Worm (Caenorhabditis elegans) whole organism, young adult: Measurements from ENCODE around the gene F46C5.6.

Source experiments
- B0336.3 ChIP-seq: fragments of 200-800 bp; sonication (Bioruptor generic); IDR thresholded peaks from 2 replicates; pipeline ENCODE4 v1.3.6; 2022; ENCODE audit warnings: missing genetic modification characterization, missing compliant biosample characterization
- D2030.7 ChIP-seq: fragments of 200-800 bp; sonication (Bioruptor generic); IDR thresholded peaks from 2 replicates; pipeline ENCODE4 v1.3.6; 2022; ENCODE audit warnings: missing genetic modification reagents, missing genetic modification characterization, missing compliant biosample characterization
- F23B12.7 ChIP-seq: sonication (generic microtip); optimal IDR thresholded peaks from 2 replicates; lab custom pipeline; 2017; ENCODE audit warnings: missing genetic modification characterization, mild to moderate bottlenecking, missing compliant biosample characterization, antibody characterized with exemption, moderate library complexity; ENCODE audit not compliant: insufficient read depth
- F49E8.2 ChIP-seq: sonication (generic microtip); optimal IDR thresholded peaks from 3 replicates; lab custom pipeline; 2017; ENCODE audit warnings: missing genetic modification characterization, mild to moderate bottlenecking, missing compliant biosample characterization, antibody characterized with exemption, moderate library complexity; ENCODE audit not compliant: insufficient read depth
- F52B5.7 ChIP-seq: sonication (generic microtip); optimal IDR thresholded peaks from 2 replicates; lab custom pipeline; 2016; ENCODE audit warnings: mild to moderate bottlenecking, missing genetic modification characterization, missing compliant biosample characterization
- K11D2.4 ChIP-seq: fragments of 200-800 bp; sonication (Bioruptor generic); IDR thresholded peaks from 2 replicates; pipeline ENCODE4 v1.3.6; 2022; ENCODE audit warnings: missing genetic modification reagents, missing genetic modification characterization, missing compliant biosample characterization
- Y67H2A.10 ChIP-seq: fragments of 200-800 bp; sonication (Bioruptor generic); conservative IDR thresholded peaks from 2 replicates; pipeline ENCODE4 v1.3.6; 2022; ENCODE audit warnings: missing genetic modification reagents, missing genetic modification characterization, missing compliant biosample characterization
- aptf-2 ChIP-seq: fragments of 200-800 bp; sonication (Bioruptor generic); conservative IDR thresholded peaks from 2 replicates; pipeline ENCODE4 v1.3.6; 2022; ENCODE audit warnings: missing genetic modification reagents, missing genetic modification characterization, missing compliant biosample characterization
- aptf-3 ChIP-seq: fragments of 200-800 bp; sonication (Bioruptor generic); IDR thresholded peaks from 2 replicates; pipeline ENCODE4 v1.3.6; 2022; ENCODE audit warnings: missing genetic modification characterization, missing compliant biosample characterization
- atf-7 ChIP-seq: sonication (generic microtip); optimal IDR thresholded peaks from 2 replicates; lab custom pipeline; 2017; ENCODE audit warnings: mild to moderate bottlenecking, missing genetic modification characterization, missing compliant biosample characterization
- athp-1 ChIP-seq: sonication (generic microtip); optimal IDR thresholded peaks from 2 replicates; lab custom pipeline; 2017; ENCODE audit warnings: mild to moderate bottlenecking, missing genetic modification characterization, missing compliant biosample characterization
- attf-6 ChIP-seq: fragments of 200-800 bp; sonication (Bioruptor generic); IDR thresholded peaks from 2 replicates; pipeline ENCODE4 v1.3.6; 2022; ENCODE audit warnings: missing genetic modification reagents, missing genetic modification characterization, missing compliant biosample characterization
- cebp-2 ChIP-seq: fragments of 200-800 bp; sonication (Bioruptor generic); IDR thresholded peaks from 2 replicates; pipeline ENCODE4 v1.3.6; 2022; ENCODE audit warnings: missing genetic modification characterization, missing compliant biosample characterization
- ceh-100 ChIP-seq: fragments of 200-800 bp; sonication (Bioruptor generic); IDR thresholded peaks from 2 replicates; pipeline ENCODE4 v1.3.6; 2022; ENCODE audit warnings: missing genetic modification reagents, missing genetic modification characterization, missing compliant biosample characterization
- ceh-58 ChIP-seq: fragments of 200-800 bp; sonication (Bioruptor generic); IDR thresholded peaks from 2 replicates; pipeline ENCODE4 v1.3.6; 2022; ENCODE audit warnings: missing genetic modification characterization, missing compliant biosample characterization
- chd-7 ChIP-seq: sonication (generic microtip); optimal IDR thresholded peaks from 2 replicates; lab custom pipeline; 2016; ENCODE audit warnings: mild to moderate bottlenecking, missing genetic modification characterization, moderate library complexity, missing compliant biosample characterization
- die-1 ChIP-seq: sonication (generic microtip); optimal IDR thresholded peaks from 2 replicates; lab custom pipeline; 2016; ENCODE audit warnings: missing genotype, mild to moderate bottlenecking, missing genetic modification characterization, missing compliant biosample characterization
- dox-1 ChIP-seq: fragments of 200-800 bp; sonication (Bioruptor generic); IDR thresholded peaks from 2 replicates; pipeline ENCODE4 v1.3.6; 2022; ENCODE audit warnings: missing genetic modification reagents, missing genetic modification characterization, missing compliant biosample characterization
- hmg-1.2 ChIP-seq: fragments of 200-800 bp; sonication (Bioruptor generic); IDR thresholded peaks from 2 replicates; pipeline ENCODE4 v1.3.6; 2022; ENCODE audit warnings: missing genetic modification reagents, missing genetic modification characterization, missing compliant biosample characterization
- hmg-20 ChIP-seq: fragments of 200-800 bp; sonication (Bioruptor generic); IDR thresholded peaks from 2 replicates; pipeline ENCODE4 v1.3.6; 2022; ENCODE audit warnings: missing genetic modification reagents, missing genetic modification characterization, missing compliant biosample characterization
- hsf-1 ChIP-seq: fragments of 200-800 bp; sonication (Bioruptor generic); IDR thresholded peaks from 2 replicates; pipeline ENCODE4 v1.3.6; 2022; ENCODE audit warnings: missing genetic modification reagents, missing genetic modification characterization, missing compliant biosample characterization
- lin-26 ChIP-seq: fragments of 200-800 bp; sonication (Bioruptor generic); IDR thresholded peaks from 2 replicates; pipeline ENCODE4 v1.3.6; 2022; ENCODE audit warnings: missing genetic modification reagents, missing genetic modification characterization, missing compliant biosample characterization
- lsl-1 ChIP-seq: fragments of 200-800 bp; sonication (Bioruptor generic); optimal IDR thresholded peaks from 2 replicates; lab custom pipeline; 2018; ENCODE audit warnings: mild to moderate bottlenecking, missing genetic modification characterization, moderate library complexity, missing compliant biosample characterization
- lsy-27 ChIP-seq: sonication (generic microtip); optimal IDR thresholded peaks from 2 replicates; lab custom pipeline; 2017; ENCODE audit warnings: missing genetic modification characterization, mild to moderate bottlenecking, missing compliant biosample characterization, antibody characterized with exemption, missing genotype, borderline replicate concordance; ENCODE audit not compliant: insufficient read depth
- madf-10 ChIP-seq: sonication (generic microtip); optimal IDR thresholded peaks from 2 replicates; lab custom pipeline; 2016; ENCODE audit warnings: mild to moderate bottlenecking, missing genetic modification characterization, missing compliant biosample characterization
- madf-8 ChIP-seq: fragments of 200-800 bp; sonication (Bioruptor generic); conservative IDR thresholded peaks from 2 replicates; pipeline ENCODE4 v1.3.6; 2022; ENCODE audit warnings: missing genetic modification reagents, missing genetic modification characterization, missing compliant biosample characterization
- nhr-120 ChIP-seq: fragments of 200-800 bp; sonication (Bioruptor generic); IDR thresholded peaks from 2 replicates; pipeline ENCODE4 v1.3.6; 2022; ENCODE audit warnings: missing genetic modification characterization, missing compliant biosample characterization
- nhr-27 ChIP-seq: fragments of 200-800 bp; sonication (Bioruptor generic); optimal IDR thresholded peaks from 2 replicates; lab custom pipeline; 2018; ENCODE audit warnings: mild to moderate bottlenecking, missing genetic modification characterization, moderate library complexity, missing compliant biosample characterization
- nhr-90 ChIP-seq: sonication (generic microtip); optimal IDR thresholded peaks from 2 replicates; lab custom pipeline; 2016; ENCODE audit warnings: missing genotype, mild to moderate bottlenecking, missing genetic modification characterization, missing compliant biosample characterization
- pbrm-1 ChIP-seq: fragments of 200-800 bp; sonication (Bioruptor generic); IDR thresholded peaks from 2 replicates; pipeline ENCODE4 v1.3.6; 2022; ENCODE audit warnings: missing genetic modification reagents, missing genetic modification characterization, missing compliant biosample characterization
- pha-4 ChIP-seq: fragments of 150-350 bp; sonication (generic microtip); optimal IDR thresholded peaks from 2 replicates; lab custom pipeline; 2014; ENCODE audit warnings: missing biosample characterization, missing genetic modification reagents, missing genetic modification characterization
- rcor-1 ChIP-seq: fragments of 200-800 bp; sonication (Bioruptor generic); IDR thresholded peaks from 2 replicates; pipeline ENCODE4 v1.3.6; 2022; ENCODE audit warnings: missing genetic modification reagents, missing genetic modification characterization, missing compliant biosample characterization
- snpc-4 ChIP-seq, 5 experiments: fragments of 150-350 bp in 1 of 5; sonication (generic microtip) in 4 of 5; optimal IDR thresholded peaks; 2 replicates each; lab custom pipeline; 2014 to 2018; ENCODE audit warnings: missing genetic modification characterization in 5 of 5, missing biosample characterization in 3 of 5, antibody characterized with exemption in 2 of 5, mild to moderate bottlenecking in 2 of 5, missing compliant biosample characterization in 2 of 5, missing genotype in 2 of 5, moderate library complexity in 2 of 5, missing genetic modification reagents in 1 of 5
- tbp1 ChIP-seq: fragments of 200-800 bp; sonication (Bioruptor generic); optimal IDR thresholded peaks from 2 replicates; lab custom pipeline; 2018; ENCODE audit warnings: mild to moderate bottlenecking, missing genetic modification characterization, missing compliant biosample characterization
- unc-130 ChIP-seq: sonication (generic microtip); optimal IDR thresholded peaks from 2 replicates; lab custom pipeline; 2016; ENCODE audit warnings: missing genetic modification reagents, missing genetic modification characterization, missing compliant biosample characterization
- zfh-2 ChIP-seq: fragments of 200-800 bp; sonication (Bioruptor generic); conservative IDR thresholded peaks from 2 replicates; pipeline ENCODE4 v1.3.6; 2022; ENCODE audit warnings: missing genetic modification reagents, missing genetic modification characterization, missing compliant biosample characterization
- zim-3 ChIP-seq: sonication (generic microtip); optimal IDR thresholded peaks from 2 replicates; lab custom pipeline; 2017; ENCODE audit warnings: mild to moderate bottlenecking, missing genetic modification characterization, moderate library complexity, missing compliant biosample characterization
- ztf-18 ChIP-seq: sonication (generic microtip); optimal IDR thresholded peaks from 2 replicates; lab custom pipeline; 2016; ENCODE audit warnings: missing genotype, mild to moderate bottlenecking, missing genetic modification characterization, missing compliant biosample characterization
- ztf-26 ChIP-seq: sonication (generic microtip); optimal IDR thresholded peaks from 2 replicates; lab custom pipeline; 2017; ENCODE audit warnings: missing genetic modification characterization, missing compliant biosample characterization

Gene F46C5.6

ce11 chrII:8884262-8884949 is 40.1 kb upstream of the F46C5.6 start, which contains the start of the genes T07D4.5 and ddx-19 (continued):
- TF ChIP-seq lsl-1 (GFP tag; lab: Kevin White, UChicago), result peak; percentile 78
- TF ChIP-seq ceh-58, result no peak
- TF ChIP-seq zfh-2 (GFP tag; lab: Robert Waterston, UW), result no peak
- no peak for TF ChIP-seq hmg-20 (GFP tag; lab: Robert Waterston, UW)
- no peak for TF ChIP-seq lin-26 (GFP tag; lab: Robert Waterston, UW)
- no peak for TF ChIP-seq ztf-18
- TF ChIP-seq madf-8 (GFP tag; lab: Robert Waterston, UW), result no peak

- no peak for TF ChIP-seq Y67H2A.10 (GFP tag; lab: Robert Waterston, UW)
- TF ChIP-seq die-1 (tag; lab: Kevin White, UChicago), result no peak
- TF ChIP-seq zim-3, result no peak
Observed at ce11 chrII:8883559-8883958, 39.2 kb upstream of the F46C5.6 start, which contains the start of gene rha-1. rha-1 (minus strand) TSS chrII:8883659.

- peak; percentile 82 for TF ChIP-seq zfh-2 (GFP tag; lab: Robert Waterston, UW)
- TF ChIP-seq rcor-1, result no peak
- TF ChIP-seq aptf-3 (GFP tag; lab: Robert Waterston, UW), result no peak
- 0 out of 2 replicates have a peak, but pooled peaks have one; percentile 35 for TF ChIP-seq hsf-1
- peak; percentile 19 for TF ChIP-seq chd-7 (tag; lab: Kevin White, UChicago)
- no peak for TF ChIP-seq unc-130 (GFP tag; lab: Kevin White, UChicago)
- TF ChIP-seq nhr-120, result no peak
Observed at ce11 chrII:8878528-8878927, 34.2 kb upstream of the F46C5.6 start.

- TF ChIP-seq D2030.7 (GFP tag; lab: Robert Waterston, UW) (no peak), dox-1 (GFP tag; lab: Robert Waterston, UW) (peak; percentile 17; the same call in 1 of the 2 replicates), cebp-2 (GFP tag; lab: Robert Waterston, UW) (no peak), madf-8 (GFP tag; lab: Robert Waterston, UW) (0 out of 2 replicates have a peak, but pooled peaks have one; percentile 26), K11D2.4 (GFP tag; lab: Robert Waterston, UW) (no peak), F49E8.2 (peak; percentile 23), pha-4 (no peak), athp-1 (tag; lab: Kevin White, UChicago) (no peak), snpc-4 (GFP tag; optimal IDR thresholded peaks at IDR 0.05; lab: Kevin White, UChicago) (peak; percentile 85), snpc-4 (tag; optimal IDR thresholded peaks at IDR 0.05; lab: Kevin White, UChicago) (peak; percentile 68 to 96 (median 90)), B0336.3 (peak; percentile 53; the same call in 1 of the 2 replicates), lsl-1 (GFP tag; lab: Kevin White, UChicago) (peak; percentile 44), nhr-27 (tag; lab: Kevin White, UChicago) (no peak), nhr-90 (tag; lab: Kevin White, UChicago) (no peak), ceh-100 (GFP tag; lab: Robert Waterston, UW) (no peak), aptf-2 (GFP tag; lab: Robert Waterston, UW) (no peak), hmg-1.2 (GFP tag; lab: Robert Waterston, UW) (peak; percentile 73), F52B5.7 (no peak), madf-10 (tag; lab: Kevin White, UChicago) (no peak), F23B12.7 (tag; lab: Kevin White, UChicago) (no peak), pbrm-1 (GFP tag; lab: Robert Waterston, UW) (peak; percentile 50), zfh-2 (GFP tag; lab: Robert Waterston, UW) (peak; percentile 39; the same call in 1 of the 2 replicates), tbp1 (GFP tag; lab: Kevin White, UChicago) (peak; percentile 50), atf-7 (tag; lab: Kevin White, UChicago) (no peak), ztf-26 (tag; lab: Kevin White, UChicago) (no peak), attf-6 (GFP tag; lab: Robert Waterston, UW) (peak; percentile 83), lsy-27 (tag; lab: Kevin White, UChicago) (no peak)
Observed at ce11 chrII:8877032-8877985, 33.0 kb upstream of the F46C5.6 start.
